Worm (Caenorhabditis elegans): ENCODE data around the gene pho-12.

- TF ChIP-seq aly-2 (tag; optimal IDR thresholded peaks at IDR 0.05) (no peak), nhr-28 (tag; optimal IDR thresholded peaks at IDR 0.05) (no peak), zag-1 (tag; optimal IDR thresholded peaks at IDR 0.05) (no peak), skn-1 (tag; optimal IDR thresholded peaks at IDR 0.05) (no peak), nhr-237 (tag; optimal IDR thresholded peaks at IDR 0.05) (no peak), snpc-4 (tag; optimal IDR thresholded peaks at IDR 0.05) (no peak), fkh-10 (GFP tag; optimal IDR thresholded peaks at IDR 0.05) (no peak), blmp-1 (tag; optimal IDR thresholded peaks at IDR 0.05) (no peak), unc-130 (tag; optimal IDR thresholded peaks at IDR 0.05) (no peak), hlh-17 (GFP tag; optimal IDR thresholded peaks at IDR 0.05; ENCODE audit: borderline replicate concordance) (no peak), mef-2 (tag; optimal IDR thresholded peaks at IDR 0.05) (no peak)
These were observed 2.6 kb downstream of the pho-12 start, which contains the start of gene C27A2.12 for ce11 chrII:5058036-5058435.

All from whole organism, L1 larva.